Worm (Caenorhabditis elegans) whole organism, dauer: ENCODE data around the gene Y43F8B.3.

Experiments
- unc-62 ChIP-seq: sonication (generic microtip); optimal IDR thresholded peaks from 2 replicates; lab custom pipeline; 2017; ENCODE audit warnings: missing biosample characterization, missing genetic modification reagents, missing genetic modification characterization

The Y43F8B.3 gene

ce11 chrV:19495145-19495544 is 7.8 kb upstream of the Y43F8B.3 start:
- no peak for TF ChIP-seq unc-62 (GFP tag; lab: Kevin White, UChicago)

- TF ChIP-seq unc-62 (GFP tag; lab: Kevin White, UChicago): no peak
Measured at ce11 chrV:19495587-19495986, 7.3 kb upstream of the Y43F8B.3 start, which contains the start of gene scl-21. Gene scl-21 (minus strand): TSS chrV:19495687.

- no peak for TF ChIP-seq unc-62 (GFP tag; lab: Kevin White, UChicago)
Measured at ce11 chrV:19497087-19497486, 5.8 kb upstream of the Y43F8B.3 start.

ce11 chrV:19501389-19501788 is 1.5 kb upstream of the Y43F8B.3 start:
- TF ChIP-seq unc-62 (GFP tag; lab: Kevin White, UChicago): no peak

- TF ChIP-seq unc-62 (GFP tag; lab: Kevin White, UChicago): no peak
Measured at ce11 chrV:19509061-19509460, 6.2 kb downstream of the Y43F8B.3 start.

- no peak for TF ChIP-seq unc-62 (GFP tag; lab: Kevin White, UChicago)
Measured at ce11 chrV:19510352-19510751, 7.5 kb downstream of the Y43F8B.3 start.

- TF ChIP-seq unc-62 (GFP tag; lab: Kevin White, UChicago): no peak
Measured at ce11 chrV:19510925-19511324, 8.0 kb downstream of the Y43F8B.3 start.

- no peak for TF ChIP-seq unc-62 (GFP tag; lab: Kevin White, UChicago)
Measured at ce11 chrV:19512260-19512947, 9.5 kb downstream of the Y43F8B.3 start, which contains the start of gene Y43F8B.19. Gene Y43F8B.19 (minus strand): TSS chrV:19512310.

- no peak for TF ChIP-seq unc-62 (GFP tag; lab: Kevin White, UChicago)
Measured at ce11 chrV:19513552-19513951, 10.7 kb downstream of the Y43F8B.3 start, which contains the start of gene phy-4. Gene phy-4 (minus strand): TSS chrV:19513652.

- TF ChIP-seq unc-62 (GFP tag; lab: Kevin White, UChicago): no peak
Measured at ce11 chrV:19518468-19519168, 15.7 kb downstream of the Y43F8B.3 start.

- no peak for TF ChIP-seq unc-62 (GFP tag; lab: Kevin White, UChicago)
Measured at ce11 chrV:19519511-19519934, 16.6 kb downstream of the Y43F8B.3 start.

ce11 chrV:19520130-19520529 is 17.2 kb downstream of the Y43F8B.3 start:
- TF ChIP-seq unc-62 (GFP tag; lab: Kevin White, UChicago): no peak

- no peak for TF ChIP-seq unc-62 (GFP tag; lab: Kevin White, UChicago)
Measured at ce11 chrV:19520597-19521322, 17.9 kb downstream of the Y43F8B.3 start.

- no peak for TF ChIP-seq unc-62 (GFP tag; lab: Kevin White, UChicago)
Measured at ce11 chrV:19521351-19522278, 18.7 kb downstream of the Y43F8B.3 start.
